Worm (Caenorhabditis elegans) whole organism, late embryonic: ENCODE data around the gene C33A12.19.

ENCODE experiments used
- ama-1 ChIP-seq: fragments of 150-350 bp; optimal IDR thresholded peaks from 2 replicates; lab custom pipeline; 2014
- fax-1 ChIP-seq: sonication (generic microtip); optimal IDR thresholded peaks from 2 replicates; lab custom pipeline; 2016; ENCODE audit warnings: missing genotype, missing genetic modification characterization, missing compliant biosample characterization
- hlh-13 ChIP-seq: fragments of 200-800 bp; sonication (Bioruptor generic); optimal IDR thresholded peaks from 2 replicates; lab custom pipeline; 2018; ENCODE audit warnings: mild to moderate bottlenecking, missing genetic modification characterization, missing compliant biosample characterization
- lin-11 ChIP-seq: fragments of 200-800 bp; sonication (Bioruptor generic); optimal IDR thresholded peaks from 2 replicates; lab custom pipeline; 2018; ENCODE audit warnings: mild to moderate bottlenecking, missing genetic modification characterization, missing compliant biosample characterization
- nhr-11 ChIP-seq: fragments of 150-350 bp; optimal IDR thresholded peaks from 2 replicates; lab custom pipeline; 2014; ENCODE audit warnings: missing biosample characterization, missing genetic modification characterization
- pqm-1 ChIP-seq: sonication (generic microtip); optimal IDR thresholded peaks from 2 replicates; lab custom pipeline; 2016; ENCODE audit warnings: missing genetic modification characterization, missing compliant biosample characterization
- unc-86 ChIP-seq: sonication (generic microtip); optimal IDR thresholded peaks from 2 replicates; lab custom pipeline; 2016; ENCODE audit warnings: missing genetic modification characterization, missing compliant biosample characterization

DNA sequence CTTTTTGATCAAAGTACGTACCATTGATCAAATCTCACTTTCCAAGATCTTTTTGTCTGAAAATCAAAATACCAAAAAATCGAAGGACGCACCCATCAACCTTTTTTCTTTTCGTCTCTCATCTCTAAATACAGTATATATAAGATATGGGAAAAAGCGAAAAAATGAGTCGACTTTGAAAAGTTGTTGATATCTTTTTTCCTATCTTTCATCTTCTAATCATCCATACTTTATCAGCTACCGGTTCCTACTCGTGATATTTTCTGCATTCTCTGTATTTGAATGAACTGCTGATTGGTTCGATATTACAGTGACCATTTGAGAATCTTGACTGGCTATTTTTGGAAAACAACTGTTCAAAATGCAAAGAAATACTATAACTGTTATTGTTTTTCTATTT lies at the start of gene C33A12.19:
- TF ChIP-seq nhr-11 (no peak), lin-11 (tag; lab: Kevin White, UChicago) (no peak), ama-1 (no peak), hlh-13 (GFP tag; lab: Kevin White, UChicago) (no peak), pqm-1 (tag; lab: Kevin White, UChicago) (no peak), unc-86 (tag; lab: Kevin White, UChicago) (no peak), fax-1 (no peak)
